Worm (Caenorhabditis elegans) whole organism, L3 larva: ENCODE results near the gene chil-21.
"Not testable (repeated sequence)": the region's sequence is repeated elsewhere in the genome, so short reads cannot be mapped to it uniquely, and the experiment has no call there.

Source experiments
- ZK546.5 ChIP-seq: sonication (generic microtip); optimal IDR thresholded peaks from 2 replicates; lab custom pipeline; 2017; ENCODE audit warnings: missing biosample characterization, missing genetic modification characterization
- ceh-16 ChIP-seq: sonication (generic microtip); optimal IDR thresholded peaks from 2 replicates; lab custom pipeline; 2017; ENCODE audit warnings: missing biosample characterization, missing genetic modification characterization
- ceh-82 ChIP-seq: fragments of 150-350 bp; optimal IDR thresholded peaks from 2 replicates; lab custom pipeline; 2014; ENCODE audit warnings: missing biosample characterization, missing genetic modification characterization
- ceh-9 ChIP-seq: sonication (generic microtip); optimal IDR thresholded peaks from 2 replicates; lab custom pipeline; 2018; ENCODE audit warnings: missing biosample characterization, missing genetic modification characterization
- elt-1 ChIP-seq: fragments of 150-350 bp; optimal IDR thresholded peaks from 2 replicates; lab custom pipeline; 2014; ENCODE audit warnings: missing biosample characterization, missing genetic modification characterization
- elt-2 ChIP-seq: sonication (generic microtip); optimal IDR thresholded peaks from 2 replicates; lab custom pipeline; 2016; ENCODE audit warnings: missing genetic modification reagents, mild to moderate bottlenecking, missing genetic modification characterization, missing compliant biosample characterization
- elt-3 ChIP-seq, 3 experiments: fragments of 150-350 bp in 1 of 3; sonication (generic microtip) in 2 of 3; optimal IDR thresholded peaks; 2 replicates in 2 of 3; 4 replicates in 1 of 3; lab custom pipeline; 2014 to 2017; ENCODE audit warnings: missing biosample characterization in 3 of 3, missing genetic modification characterization in 3 of 3
- eor-1 ChIP-seq, 2 experiments: fragments of 150-350 bp; optimal IDR thresholded peaks; 2 replicates each; lab custom pipeline; 2014 to 2018; ENCODE audit warnings: missing biosample characterization in 2 of 2, missing genetic modification characterization in 2 of 2
- hmg-11 ChIP-seq: sonication (generic microtip); optimal IDR thresholded peaks from 2 replicates; lab custom pipeline; 2016; ENCODE audit warnings: missing genetic modification characterization, missing compliant biosample characterization
- jun-1 ChIP-seq: fragments of 150-350 bp; optimal IDR thresholded peaks from 2 replicates; lab custom pipeline; 2014; ENCODE audit warnings: missing biosample characterization, missing genetic modification reagents, missing genetic modification characterization
- lin-15B ChIP-seq: fragments of 150-350 bp; optimal IDR thresholded peaks from 2 replicates; lab custom pipeline; 2014; ENCODE audit warnings: missing biosample characterization, missing genetic modification characterization
- lin-39 ChIP-seq: fragments of 150-350 bp; optimal IDR thresholded peaks from 2 replicates; lab custom pipeline; 2018; ENCODE audit warnings: missing biosample characterization, missing genetic modification reagents, missing genetic modification characterization
- lsy-12 ChIP-seq: sonication (generic microtip); optimal IDR thresholded peaks from 2 replicates; lab custom pipeline; 2016; ENCODE audit warnings: mild to moderate bottlenecking, missing genetic modification characterization, missing compliant biosample characterization
- mml-1 ChIP-seq: fragments of 150-350 bp; sonication (generic microtip); optimal IDR thresholded peaks from 3 replicates; lab custom pipeline; 2014; ENCODE audit warnings: missing biosample characterization, missing genetic modification characterization
- nfya-1 ChIP-seq: sonication (generic microtip); optimal IDR thresholded peaks from 2 replicates; lab custom pipeline; 2017; ENCODE audit warnings: missing genetic modification characterization, mild to moderate bottlenecking, missing compliant biosample characterization, antibody characterized with exemption, moderate library complexity; ENCODE audit not compliant: insufficient read depth
- nhr-12 ChIP-seq: fragments of 150-350 bp; optimal IDR thresholded peaks from 2 replicates; lab custom pipeline; 2014; ENCODE audit warnings: missing biosample characterization, missing genetic modification characterization
- nhr-237 ChIP-seq: fragments of 150-350 bp; optimal IDR thresholded peaks from 2 replicates; lab custom pipeline; 2014; ENCODE audit warnings: missing biosample characterization, missing genetic modification characterization
- nhr-25 ChIP-seq: sonication (generic microtip); optimal IDR thresholded peaks from 2 replicates; lab custom pipeline; 2017; ENCODE audit warnings: missing biosample characterization, missing genetic modification characterization
- nhr-43 ChIP-seq: sonication (generic microtip); optimal IDR thresholded peaks from 2 replicates; lab custom pipeline; 2016; ENCODE audit warnings: mild to moderate bottlenecking, missing genetic modification characterization, missing compliant biosample characterization; ENCODE audit not compliant: poor library complexity, severe bottlenecking
- nhr-76 ChIP-seq: fragments of 150-350 bp; sonication (generic microtip); optimal IDR thresholded peaks from 5 replicates; lab custom pipeline; 2014; ENCODE audit warnings: missing biosample characterization, missing genetic modification characterization
- pha-4 ChIP-seq: fragments of 150-350 bp; optimal IDR thresholded peaks from 2 replicates; lab custom pipeline; 2014; ENCODE audit warnings: missing biosample characterization, missing genetic modification reagents, missing genetic modification characterization
- pqm-1 ChIP-seq: fragments of 150-350 bp; optimal IDR thresholded peaks from 2 replicates; lab custom pipeline; 2017; ENCODE audit warnings: missing biosample characterization, missing genetic modification characterization, inconsistent platforms
- sea-2 ChIP-seq: fragments of 150-350 bp; sonication (generic microtip); optimal IDR thresholded peaks from 4 replicates; lab custom pipeline; 2014; ENCODE audit warnings: missing biosample characterization, missing genetic modification reagents, missing genetic modification characterization
- skn-1 ChIP-seq: fragments of 150-350 bp; optimal IDR thresholded peaks from 2 replicates; lab custom pipeline; 2014; ENCODE audit warnings: missing biosample characterization, missing genetic modification characterization
- unc-39 ChIP-seq: sonication (generic microtip); optimal IDR thresholded peaks from 4 replicates; lab custom pipeline; 2017; ENCODE audit warnings: missing biosample characterization, missing genetic modification characterization

Gene chil-21

DNA sequence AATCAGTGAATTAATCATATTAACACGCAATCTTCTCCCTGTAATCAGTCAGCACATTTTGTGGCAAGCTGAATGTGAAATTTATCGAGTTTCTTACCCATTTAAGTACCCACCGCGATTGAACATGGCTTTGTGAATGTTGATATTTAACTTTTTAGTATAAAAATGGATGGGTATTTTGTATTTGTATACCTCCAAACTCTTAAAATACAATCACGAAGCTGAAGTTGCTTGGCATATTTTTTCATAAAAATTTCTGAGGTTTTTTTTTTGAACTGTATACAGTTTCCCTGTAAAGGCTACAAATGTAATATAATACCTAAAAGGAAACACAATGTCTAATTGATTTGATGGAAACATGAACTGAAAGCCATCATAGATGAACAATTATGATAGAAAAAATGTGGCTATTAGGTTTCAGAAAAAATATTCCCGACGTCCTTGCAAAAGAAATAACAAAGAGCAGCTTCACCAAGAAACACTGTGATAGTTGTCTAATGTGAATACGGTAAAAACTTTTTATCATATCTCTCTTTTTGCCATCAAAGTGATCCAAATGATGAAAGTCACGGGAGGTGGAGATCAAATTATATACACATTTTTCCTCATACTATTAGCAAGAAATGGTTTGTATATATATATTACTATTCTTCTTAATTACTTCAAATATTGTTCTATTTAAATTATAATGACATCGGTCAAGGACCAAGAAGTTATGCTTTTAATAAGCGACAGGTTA, 12.8 kb upstream of the chil-21 start, which contains the start of the genes chil-25 and chil-26:
Gene chil-25 (minus strand): TSS at position 101 of the 739 bp plus-strand sequence.
Gene chil-26 (plus strand): TSS at position 689 of the 739 bp plus-strand sequence.
- TF ChIP-seq pha-4 (tag; lab: Kevin White, UChicago), result no peak

DNA sequence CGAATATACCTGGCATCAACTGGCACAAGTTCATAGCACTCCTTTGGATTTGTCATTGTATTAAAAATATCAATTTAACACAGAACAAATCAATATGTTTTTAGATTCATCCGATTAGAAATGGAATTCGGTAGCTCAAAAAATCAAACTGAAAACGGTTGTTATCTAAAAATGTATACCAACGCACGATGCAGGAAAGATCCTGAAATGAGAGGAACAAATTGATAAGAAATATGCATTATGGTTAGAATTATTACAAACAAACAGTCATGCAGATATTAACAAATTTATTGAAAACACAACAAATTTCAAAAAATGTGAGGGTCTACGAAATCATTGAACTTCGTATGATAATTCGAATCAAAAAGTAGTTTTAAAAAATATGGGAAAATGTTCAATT, 8.2 kb upstream of the chil-21 start, which contains the start of gene T19H5.6:
Gene T19H5.6 (minus strand): TSS at position 195 of the 400 bp plus-strand sequence.
- TF ChIP-seq elt-2 (tag; lab: Kevin White, UChicago) (peak; percentile 71), unc-39 (tag; lab: Kevin White, UChicago) (no peak), lin-39 (tag; lab: Kevin White, UChicago) (no peak), pqm-1 (tag; lab: Kevin White, UChicago) (peak; percentile 52), lin-15B (no peak)

- TF ChIP-seq nhr-12 (tag; lab: Kevin White, UChicago), result no peak
- no peak for TF ChIP-seq ceh-9 (tag; lab: Kevin White, UChicago)
- no peak for TF ChIP-seq nfya-1 (tag; lab: Kevin White, UChicago)
- no peak for TF ChIP-seq hmg-11 (tag; lab: Kevin White, UChicago)
- peak; percentile 49 for TF ChIP-seq pha-4 (tag; lab: Kevin White, UChicago)
- TF ChIP-seq eor-1 (tag; optimal IDR thresholded peaks at IDR 0.05; lab: Kevin White, UChicago), result no peak
- TF ChIP-seq elt-2 (tag; lab: Kevin White, UChicago), result peak; percentile 96
- peak; percentile 82 for TF ChIP-seq jun-1
- no peak for TF ChIP-seq nhr-76
- peak; percentile 97 for TF ChIP-seq pqm-1 (tag; lab: Kevin White, UChicago)
Observed at ce11 chrII:9468414-9468813, 6.6 kb upstream of the chil-21 start, which contains the start of gene chil-23. Gene chil-23, minus strand, starts transcription at chrII:9468611.

- TF ChIP-seq mml-1 (tag; lab: Kevin White, UChicago), result no peak
- TF ChIP-seq nhr-43, result no peak
- TF ChIP-seq nhr-12 (tag; lab: Kevin White, UChicago), result no peak
- TF ChIP-seq nhr-25 (tag; lab: Kevin White, UChicago), result no peak
- no peak for TF ChIP-seq lsy-12 (tag; lab: Kevin White, UChicago)
- TF ChIP-seq elt-3 (tag; optimal IDR thresholded peaks at IDR 0.05; lab: Kevin White, UChicago), result no peak
- TF ChIP-seq hmg-11 (tag; lab: Kevin White, UChicago), result no peak
- TF ChIP-seq nhr-237, result no peak
- TF ChIP-seq nhr-76, result no peak
- TF ChIP-seq ZK546.5, result no peak
- no peak for TF ChIP-seq sea-2 (GFP tag; lab: Kevin White, UChicago)
- no peak for TF ChIP-seq pha-4 (tag; lab: Kevin White, UChicago)
- no peak for TF ChIP-seq ceh-16 (tag; lab: Kevin White, UChicago)
- TF ChIP-seq, all 47 proteins: peak for 0
Observed at ce11 chrII:9466095-9466494, 4.3 kb upstream of the chil-21 start, which contains the start of gene chil-22. Gene chil-22, minus strand, starts transcription at chrII:9466195.

DNA sequence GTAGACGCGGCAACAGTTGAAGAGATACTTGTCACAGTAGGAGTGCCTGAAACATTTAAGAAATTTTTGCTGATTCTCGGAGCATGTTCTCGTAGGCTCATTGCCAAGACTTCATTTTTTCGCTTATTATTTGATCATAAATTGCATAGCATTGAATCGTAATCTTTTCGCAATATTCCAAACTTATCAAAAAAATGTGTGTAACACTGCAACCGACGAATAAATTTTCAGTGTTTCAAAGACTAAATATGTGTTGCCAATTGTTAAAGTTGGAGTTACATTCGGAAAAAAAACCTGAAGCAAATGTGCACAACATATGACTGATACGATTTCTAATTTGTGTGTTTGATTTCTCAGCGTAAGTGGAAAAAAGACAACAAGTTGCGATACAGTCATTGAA, 2.3 kb downstream of the chil-21 start, which contains the start of gene R09D1.14:
Gene R09D1.14 (minus strand): TSS at position 101 of the 400 bp plus-strand sequence.
- TF ChIP-seq lin-15B; skn-1 (tag; lab: Kevin White, UChicago); nhr-25 (tag; lab: Kevin White, UChicago): not testable (repeated sequence)

ce11 chrII:9454304-9454703, 7.5 kb downstream of the chil-21 start, which contains the start of gene chil-19:
Gene chil-19, minus strand, starts transcription at chrII:9454404.
- no peak for TF ChIP-seq elt-1 (tag; lab: Kevin White, UChicago)

- not testable (repeated sequence) for TF ChIP-seq sea-2 (GFP tag; lab: Kevin White, UChicago); ceh-82; pha-4 (tag; lab: Kevin White, UChicago)
Observed at ce11 chrII:9452172-9452571, 9.6 kb downstream of the chil-21 start, which contains the start of gene R09D1.12. Gene R09D1.12, minus strand, starts transcription at chrII:9452272.
